Fruit fly (Drosophila melanogaster): Measurements from ENCODE around the gene Mrp4.

- no peak for TF ChIP-seq CG8478 (optimal IDR thresholded peaks at IDR 0.05)
- TF ChIP-seq CTCF (optimal IDR thresholded peaks at IDR 0.05), result no peak
Observed at dm6 chr3R:11553845-11554244, 15.2 kb upstream of the Mrp4 start, which contains the start of gene CG14708.
